Worm (Caenorhabditis elegans) whole organism, L4/young adult: ENCODE data around the gene Y42G9A.1.

ENCODE experiments used
- W03F9.2 ChIP-seq: fragments of 150-350 bp; optimal IDR thresholded peaks from 2 replicates; lab custom pipeline; 2014; ENCODE audit warnings: missing biosample characterization, missing genetic modification characterization
- dao-5 ChIP-seq: sonication (generic microtip); optimal IDR thresholded peaks from 2 replicates; lab custom pipeline; 2016; ENCODE audit warnings: missing genotype, missing genetic modification characterization, moderate library complexity, missing compliant biosample characterization
- him-1 ChIP-seq: sonication (generic microtip); optimal IDR thresholded peaks from 2 replicates; lab custom pipeline; 2016; ENCODE audit warnings: missing genotype, missing genetic modification reagents, missing genetic modification characterization, missing compliant biosample characterization

DNA sequence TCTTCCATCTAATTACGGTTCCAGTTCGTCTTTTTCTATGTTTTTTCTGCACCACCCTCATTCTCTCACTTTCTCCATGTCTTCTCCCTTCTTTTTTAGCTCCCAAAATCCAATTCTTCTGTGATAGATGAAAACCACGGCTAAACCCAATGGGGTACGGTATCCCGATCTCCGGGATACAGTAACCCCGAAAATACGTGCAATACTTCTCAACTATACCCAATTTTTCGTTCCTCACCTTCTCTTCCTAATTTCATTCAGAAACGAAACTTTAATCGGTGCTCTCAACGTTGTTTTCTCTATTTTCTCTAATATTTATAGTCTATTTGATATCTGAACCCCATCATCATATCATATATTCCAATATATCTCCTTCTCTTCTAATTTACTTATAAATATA lies 26.1 kb upstream of the Y42G9A.1 start:
- TF ChIP-seq dao-5 (tag; lab: Kevin White, UChicago) (no peak), W03F9.2 (tag; lab: Kevin White, UChicago) (no peak), him-1 (tag; lab: Kevin White, UChicago) (no peak)
